Worm (Caenorhabditis elegans) whole organism, L4 larva: ENCODE results near the gene Y39E4B.13.

Experiments used
- F10B5.3 ChIP-seq: sonication (generic microtip); optimal IDR thresholded peaks from 2 replicates; lab custom pipeline; 2016; ENCODE audit warnings: mild to moderate bottlenecking, missing genetic modification characterization, missing compliant biosample characterization
- F49E8.2 ChIP-seq: sonication (generic microtip); optimal IDR thresholded peaks from 2 replicates; lab custom pipeline; 2016; ENCODE audit warnings: missing compliant biosample characterization, mild to moderate bottlenecking, missing genetic modification characterization, borderline replicate concordance
- T26A8.4 ChIP-seq: fragments of 200-800 bp; sonication (Bioruptor generic); IDR thresholded peaks from 2 replicates; pipeline ENCODE4 v1.3.6; 2022; ENCODE audit warnings: missing genetic modification characterization, missing compliant biosample characterization
- Y48G9A.11 ChIP-seq: fragments of 200-800 bp; sonication (Bioruptor generic); IDR thresholded peaks from 2 replicates; pipeline ENCODE4 v1.3.6; 2022; ENCODE audit warnings: missing genetic modification reagents, missing genetic modification characterization, missing compliant biosample characterization
- Y75B8A.6 ChIP-seq: fragments of 200-800 bp; sonication (Bioruptor generic); IDR thresholded peaks from 2 replicates; pipeline ENCODE4 v1.3.6; 2022; ENCODE audit warnings: missing genetic modification reagents, missing genetic modification characterization, missing compliant biosample characterization
- ZK546.5 ChIP-seq, 2 experiments: sonication (generic microtip); optimal IDR thresholded peaks; 2 replicates each; lab custom pipeline; 2017; ENCODE audit warnings: missing biosample characterization in 2 of 2, missing genetic modification characterization in 2 of 2
- aha-1 ChIP-seq: fragments of 150-350 bp; peaks from one replicate; lab custom pipeline; 2014; ENCODE audit warnings: missing biosample characterization, missing genetic modification characterization
- daf-12 ChIP-seq: fragments of 150-350 bp; optimal IDR thresholded peaks from 2 replicates; lab custom pipeline; 2014; ENCODE audit warnings: missing biosample characterization, missing genetic modification reagents, missing genetic modification characterization
- daf-16 ChIP-seq, 3 experiments: sonication (generic microtip); optimal IDR thresholded peaks; 2 replicates each; lab custom pipeline; 2016 to 2017; ENCODE audit warnings: missing genetic modification characterization in 3 of 3, missing genetic modification reagents in 3 of 3, mild to moderate bottlenecking in 2 of 3, missing compliant biosample characterization in 2 of 3, missing biosample characterization in 1 of 3, moderate library complexity in 1 of 3
- dmd-8 ChIP-seq: fragments of 200-800 bp; sonication (Bioruptor generic); IDR thresholded peaks from 2 replicates; pipeline ENCODE4 v1.3.6; 2022; ENCODE audit warnings: missing genetic modification characterization, missing compliant biosample characterization
- dpl-1 ChIP-seq: fragments of 150-350 bp; optimal IDR thresholded peaks from 2 replicates; lab custom pipeline; 2014; ENCODE audit warnings: missing biosample characterization, missing genetic modification reagents, missing genetic modification characterization
- fkh-10 ChIP-seq: fragments of 150-350 bp; optimal IDR thresholded peaks from 2 replicates; lab custom pipeline; 2014; ENCODE audit warnings: missing biosample characterization, missing genetic modification reagents, missing genetic modification characterization
- gei-8 ChIP-seq: fragments of 200-800 bp; sonication (Bioruptor generic); optimal IDR thresholded peaks from 2 replicates; lab custom pipeline; 2018; ENCODE audit warnings: mild to moderate bottlenecking, missing genetic modification characterization, missing compliant biosample characterization
- hif-1 ChIP-seq, 2 experiments: sonication (generic microtip); optimal IDR thresholded peaks; 2 replicates each; lab custom pipeline; 2016 to 2017; ENCODE audit warnings: missing compliant biosample characterization in 2 of 2, missing genetic modification characterization in 2 of 2, missing genetic modification reagents in 2 of 2, missing genotype in 2 of 2, mild to moderate bottlenecking in 1 of 2
- hlh-11 ChIP-seq: fragments of 200-800 bp; sonication (Bioruptor generic); optimal IDR thresholded peaks from 2 replicates; lab custom pipeline; 2018; ENCODE audit warnings: mild to moderate bottlenecking, missing genetic modification characterization, missing compliant biosample characterization
- hlh-30 ChIP-seq: sonication (generic microtip); optimal IDR thresholded peaks from 2 replicates; lab custom pipeline; 2017; ENCODE audit warnings: antibody characterized with exemption, mild to moderate bottlenecking, missing genetic modification characterization, missing compliant biosample characterization; ENCODE audit not compliant: insufficient read depth
- hmg-1.1 ChIP-seq: fragments of 200-800 bp; sonication (Bioruptor generic); IDR thresholded peaks from 2 replicates; pipeline ENCODE4 v1.3.6; 2022; ENCODE audit warnings: missing genetic modification reagents, missing genetic modification characterization, missing compliant biosample characterization
- lim-7 ChIP-seq: fragments of 200-800 bp; sonication (Bioruptor generic); IDR thresholded peaks from 2 replicates; pipeline ENCODE4 v1.3.6; 2022; ENCODE audit warnings: missing genetic modification characterization, missing compliant biosample characterization
- lin-1 ChIP-seq: fragments of 200-800 bp; sonication (Bioruptor generic); IDR thresholded peaks from 2 replicates; pipeline ENCODE4 v1.3.6; 2022; ENCODE audit warnings: missing genetic modification reagents, missing genetic modification characterization, missing compliant biosample characterization
- lin-15B ChIP-seq: fragments of 150-350 bp; sonication (generic microtip); optimal IDR thresholded peaks from 3 replicates; lab custom pipeline; 2014; ENCODE audit warnings: missing biosample characterization, missing genetic modification characterization
- lsy-2 ChIP-seq, 2 experiments: fragments of 150-350 bp in 1 of 2; sonication (generic microtip) in 1 of 2; optimal IDR thresholded peaks; 2 replicates each; lab custom pipeline; 2014 to 2017; ENCODE audit warnings: missing biosample characterization in 2 of 2, missing genetic modification characterization in 2 of 2
- madf-9 ChIP-seq: fragments of 200-800 bp; sonication (Bioruptor generic); conservative IDR thresholded peaks from 2 replicates; pipeline ENCODE4 v1.3.6; 2022; ENCODE audit warnings: missing genetic modification reagents, missing genetic modification characterization, missing compliant biosample characterization
- mdl-1 ChIP-seq, 2 experiments: fragments of 150-350 bp in 1 of 2; sonication (generic microtip) in 1 of 2; optimal IDR thresholded peaks; 2 replicates each; lab custom pipeline; 2014 to 2017; ENCODE audit warnings: missing biosample characterization in 2 of 2, missing genetic modification characterization in 2 of 2
- mep-1 ChIP-seq: fragments of 150-350 bp; sonication (generic microtip); optimal IDR thresholded peaks from 3 replicates; lab custom pipeline; 2014; ENCODE audit warnings: missing biosample characterization, missing genetic modification characterization
- mxl-3 ChIP-seq: fragments of 200-800 bp; sonication (Bioruptor generic); optimal IDR thresholded peaks from 2 replicates; lab custom pipeline; 2018; ENCODE audit warnings: mild to moderate bottlenecking, missing genetic modification characterization, missing compliant biosample characterization
- nhr-25 ChIP-seq: sonication (generic microtip); optimal IDR thresholded peaks from 2 replicates; lab custom pipeline; 2017; ENCODE audit warnings: missing genetic modification characterization, mild to moderate bottlenecking, missing compliant biosample characterization, antibody characterized with exemption, moderate library complexity, borderline replicate concordance; ENCODE audit not compliant: insufficient read depth
- nhr-28 ChIP-seq: fragments of 150-350 bp; optimal IDR thresholded peaks from 2 replicates; lab custom pipeline; 2014; ENCODE audit warnings: missing biosample characterization, missing genetic modification characterization
- nhr-42 ChIP-seq: fragments of 200-800 bp; sonication (Bioruptor generic); IDR thresholded peaks from 2 replicates; pipeline ENCODE4 v1.3.6; 2022; ENCODE audit warnings: missing genetic modification characterization, missing compliant biosample characterization
- pha-4 ChIP-seq, 2 experiments: fragments of 150-350 bp in 1 of 2; fragments of 200-800 bp in 1 of 2; sonication (Bioruptor generic) in 1 of 2; IDR thresholded peaks in 1 of 2; optimal IDR thresholded peaks in 1 of 2; 2 replicates each; pipeline versions ENCODE4 v1.3.6 to Lab custom; 2014 to 2022; ENCODE audit warnings: missing genetic modification characterization in 2 of 2, missing genetic modification reagents in 2 of 2, missing biosample characterization in 1 of 2, missing compliant biosample characterization in 1 of 2
- pqm-1 ChIP-seq: sonication (generic microtip); optimal IDR thresholded peaks from 2 replicates; lab custom pipeline; 2017; ENCODE audit warnings: missing biosample characterization, missing genetic modification characterization
- rbr-2 ChIP-seq: sonication (generic microtip); optimal IDR thresholded peaks from 2 replicates; lab custom pipeline; 2016; ENCODE audit warnings: missing genotype, missing genetic modification characterization, missing compliant biosample characterization
- saeg-2 ChIP-seq: fragments of 200-800 bp; sonication (Bioruptor generic); IDR thresholded peaks from 2 replicates; pipeline ENCODE4 v1.3.6; 2022; ENCODE audit warnings: missing genetic modification reagents, missing genetic modification characterization, missing compliant biosample characterization
- snpc-4 ChIP-seq: fragments of 150-350 bp; optimal IDR thresholded peaks from 2 replicates; lab custom pipeline; 2014; ENCODE audit warnings: missing biosample characterization, missing genetic modification characterization
- tra-1 ChIP-seq: fragments of 200-800 bp; sonication (Bioruptor generic); IDR thresholded peaks from 2 replicates; pipeline ENCODE4 v1.3.6; 2022; ENCODE audit warnings: missing genetic modification reagents, missing genetic modification characterization, missing compliant biosample characterization
- vab-7 ChIP-seq: fragments of 200-800 bp; sonication (Bioruptor generic); IDR thresholded peaks from 2 replicates; pipeline ENCODE4 v1.3.6; 2022; ENCODE audit warnings: missing genetic modification reagents, missing genetic modification characterization, missing compliant biosample characterization
- zip-11 ChIP-seq: fragments of 200-800 bp; sonication (Bioruptor generic); IDR thresholded peaks from 2 replicates; pipeline ENCODE4 v1.3.6; 2022; ENCODE audit warnings: missing genetic modification characterization, missing compliant biosample characterization
- zip-2 ChIP-seq: fragments of 150-350 bp; optimal IDR thresholded peaks from 2 replicates; lab custom pipeline; 2014; ENCODE audit warnings: missing biosample characterization, missing genetic modification characterization

Gene Y39E4B.13

DNA sequence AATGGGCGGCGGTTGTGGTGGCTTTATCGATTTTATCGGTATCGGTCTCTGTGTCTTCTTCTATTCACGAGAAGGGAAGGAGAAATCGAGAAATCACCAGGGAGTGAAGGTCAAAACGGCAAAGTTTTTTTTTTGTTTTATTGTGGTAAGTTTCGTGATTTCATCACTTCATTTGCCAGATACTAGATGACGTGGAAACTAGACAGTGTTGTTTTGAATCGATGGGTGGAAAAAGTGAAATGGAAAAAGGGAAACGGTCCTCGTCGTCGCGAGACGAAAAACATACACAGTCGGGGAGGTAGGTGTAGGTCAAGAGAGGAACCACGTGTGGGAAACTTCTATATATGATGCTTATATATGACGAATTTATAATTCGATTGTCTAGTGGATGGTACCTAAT lies 10.1 kb downstream of the Y39E4B.13 start:
- peak; percentile 25 for TF ChIP-seq nhr-28 (tag; lab: Kevin White, UChicago)
- peak; percentile 34 for TF ChIP-seq hlh-30
- TF ChIP-seq mdl-1 (tag; optimal IDR thresholded peaks at IDR 0.05; lab: Kevin White, UChicago), result peak in 1 of 2 experiments; percentile 68
- TF ChIP-seq nhr-25 (tag; lab: Kevin White, UChicago), result peak; percentile 44
- TF ChIP-seq lin-1 (GFP tag; lab: Robert Waterston, UW), result no peak
- no peak for TF ChIP-seq gei-8 (GFP tag; lab: Kevin White, UChicago)
- no peak for TF ChIP-seq snpc-4
- peak; percentile 20 for TF ChIP-seq hlh-11 (tag; lab: Kevin White, UChicago)
- peak in 1 of 2 experiments; percentile 9 for TF ChIP-seq lsy-2 (tag; optimal IDR thresholded peaks at IDR 0.05; lab: Kevin White, UChicago)
- no peak for TF ChIP-seq Y75B8A.6 (GFP tag; lab: Robert Waterston, UW)
- 0 out of 2 replicates have a peak, but pooled peaks have one; percentile 29 for TF ChIP-seq tra-1
- peak; percentile 61 for TF ChIP-seq aha-1 (tag; lab: Kevin White, UChicago)
- TF ChIP-seq vab-7 (GFP tag; lab: Robert Waterston, UW), result no peak
- TF ChIP-seq mxl-3, result peak; percentile 20

DNA sequence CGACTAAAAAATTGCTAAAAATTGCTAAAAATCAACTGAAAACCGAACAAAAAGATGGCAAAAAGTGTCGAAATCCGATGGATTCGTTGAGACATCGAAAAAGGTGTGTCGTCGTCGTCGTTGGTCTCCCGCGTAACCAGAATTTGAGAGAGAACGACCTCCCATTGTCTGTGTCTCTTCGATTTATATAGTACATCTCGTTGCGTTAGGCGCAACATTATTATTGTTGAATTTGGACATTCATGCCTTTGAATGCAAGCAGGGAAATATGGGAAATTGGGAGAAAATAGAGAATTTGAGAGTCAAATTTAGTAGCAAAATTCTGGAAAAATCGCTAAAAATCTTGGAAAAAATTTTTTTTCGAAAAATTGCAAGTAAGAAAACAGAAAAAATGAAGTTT lies 13.1 kb downstream of the Y39E4B.13 start:
- TF ChIP-seq hif-1 (tag; optimal IDR thresholded peaks at IDR 0.05; lab: Kevin White, UChicago), result no peak
- no peak for TF ChIP-seq pha-4 (GFP tag; IDR thresholded peaks at IDR 0.05; lab: Robert Waterston, UW)
- TF ChIP-seq pha-4 (tag; optimal IDR thresholded peaks at IDR 0.05; lab: Kevin White, UChicago), result no peak
- TF ChIP-seq Y48G9A.11 (GFP tag; lab: Robert Waterston, UW), result no peak
- no peak for TF ChIP-seq dpl-1 (GFP tag; lab: Kevin White, UChicago)
- no peak for TF ChIP-seq lin-15B (tag; lab: Kevin White, UChicago)
- TF ChIP-seq ZK546.5 (tag; optimal IDR thresholded peaks at IDR 0.05; lab: Kevin White, UChicago), result no peak
- TF ChIP-seq dmd-8 (GFP tag; lab: Robert Waterston, UW), result no peak
- TF ChIP-seq, all 104 proteins: peak for 0

DNA sequence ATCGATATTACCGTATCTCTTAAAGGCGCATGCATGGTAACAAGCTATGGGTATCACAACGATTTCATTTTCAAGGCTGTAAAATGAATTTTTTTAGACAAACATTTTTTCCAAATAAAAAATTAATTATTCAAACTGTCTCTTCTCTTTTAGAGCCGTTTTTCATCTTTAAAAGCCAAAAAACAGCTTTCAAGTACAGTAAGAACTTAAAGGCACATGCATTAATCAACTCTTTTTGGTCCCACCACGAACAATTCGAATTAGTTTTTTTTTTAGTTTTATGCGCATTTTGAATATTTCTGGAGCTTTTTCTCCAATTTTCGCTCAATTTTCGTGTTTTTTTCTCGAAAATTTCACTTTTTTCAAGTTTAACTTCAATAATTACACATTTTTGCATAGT lies 13.5 kb downstream of the Y39E4B.13 start:
- TF ChIP-seq nhr-42 (GFP tag; lab: Robert Waterston, UW) (no peak), saeg-2 (GFP tag; lab: Robert Waterston, UW) (no peak), T26A8.4 (GFP tag; lab: Robert Waterston, UW) (no peak), rbr-2 (tag; lab: Kevin White, UChicago) (no peak), daf-12 (tag; lab: Kevin White, UChicago) (no peak), pqm-1 (tag; lab: Kevin White, UChicago) (no peak), F49E8.2 (tag; lab: Kevin White, UChicago) (peak; percentile 44), Y48G9A.11 (GFP tag; lab: Robert Waterston, UW) (no peak)

DNA sequence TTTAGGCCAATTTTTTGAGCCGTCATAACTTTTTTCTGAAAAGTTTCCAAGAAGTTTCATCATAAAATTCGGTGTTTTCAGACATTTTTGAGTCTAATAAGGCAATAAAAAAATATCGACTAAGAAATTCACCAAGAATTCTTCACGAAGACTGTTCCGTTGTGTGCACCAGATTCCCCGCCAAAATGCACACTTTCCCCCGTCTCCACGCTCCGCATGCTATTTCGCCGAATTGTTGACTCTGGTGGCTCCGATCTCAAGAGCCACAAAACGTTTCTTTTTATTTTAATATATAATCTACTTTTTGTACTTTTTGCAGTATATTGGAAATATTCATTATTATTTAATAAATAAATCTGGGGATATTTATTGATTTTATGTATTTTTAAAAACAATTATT lies 14.6 kb downstream of the Y39E4B.13 start:
- TF ChIP-seq zip-11 (GFP tag; lab: Robert Waterston, UW), result no peak
- TF ChIP-seq zip-2, result no peak
- no peak for TF ChIP-seq daf-16 (GFP tag; optimal IDR thresholded peaks at IDR 0.05; lab: Kevin White, UChicago)
- TF ChIP-seq daf-16 (tag; optimal IDR thresholded peaks at IDR 0.05; lab: Kevin White, UChicago), result peak; percentile 17

DNA sequence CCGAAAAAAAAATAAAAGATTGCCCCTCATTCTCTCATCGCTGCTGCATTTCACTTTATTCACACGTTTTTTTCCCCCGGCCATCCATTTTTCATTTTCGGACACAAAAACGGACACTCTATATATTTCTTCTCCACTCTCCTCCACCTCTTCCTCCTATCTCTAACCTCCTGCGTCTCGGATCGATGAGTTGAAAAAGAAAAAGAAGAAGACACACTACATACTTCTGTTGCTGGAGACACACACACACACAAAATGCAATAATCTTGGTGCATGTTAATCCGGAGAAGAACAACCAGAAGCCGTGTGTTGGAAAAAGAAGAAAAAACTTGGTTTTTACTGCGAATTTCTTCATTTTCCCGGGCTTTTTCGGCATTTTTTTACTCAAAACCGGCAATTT lies 15.0 kb downstream of the Y39E4B.13 start:
- TF ChIP-seq mep-1 (tag; lab: Kevin White, UChicago), result peak; percentile 25
- TF ChIP-seq madf-9 (GFP tag; lab: Robert Waterston, UW), result no peak
- TF ChIP-seq hlh-30, result peak; percentile 53
- no peak for TF ChIP-seq F10B5.3 (tag; lab: Kevin White, UChicago)
- no peak for TF ChIP-seq lim-7 (GFP tag; lab: Robert Waterston, UW)
- peak; percentile 81 for TF ChIP-seq fkh-10 (GFP tag; lab: Kevin White, UChicago)
- TF ChIP-seq nhr-28 (tag; lab: Kevin White, UChicago), result peak; percentile 84
- TF ChIP-seq rbr-2 (tag; lab: Kevin White, UChicago), result no peak
- no peak for TF ChIP-seq saeg-2 (GFP tag; lab: Robert Waterston, UW)
- peak in 1 of 2 experiments; percentile 23 for TF ChIP-seq mdl-1 (tag; optimal IDR thresholded peaks at IDR 0.05; lab: Kevin White, UChicago)
- TF ChIP-seq hmg-1.1 (GFP tag; lab: Robert Waterston, UW), result peak; percentile 70
- peak; percentile 42 for TF ChIP-seq aha-1 (tag; lab: Kevin White, UChicago)
- peak in 1 of 2 experiments; percentile 63 for TF ChIP-seq lsy-2 (tag; optimal IDR thresholded peaks at IDR 0.05; lab: Kevin White, UChicago)
